Worm (Caenorhabditis elegans): ENCODE data around the gene F55C5.10.

DNA sequence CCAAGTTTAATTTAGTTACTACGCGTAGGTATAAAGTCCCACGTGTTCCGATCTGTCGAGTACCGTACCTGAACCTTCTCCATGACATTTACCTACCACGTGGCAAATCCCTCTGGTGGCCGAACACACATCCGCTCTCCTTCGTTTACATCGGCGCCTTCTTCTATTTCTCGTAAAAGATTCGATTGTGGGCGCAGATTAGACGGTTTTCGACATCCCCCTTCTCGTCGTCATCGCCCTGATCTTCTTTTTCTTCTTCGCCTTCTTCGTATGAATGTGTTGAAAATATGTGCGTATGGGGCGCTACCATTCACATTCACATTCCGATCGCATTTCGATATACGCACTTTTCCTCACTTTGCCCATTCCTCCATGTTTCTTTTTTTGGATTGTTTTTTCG, 13.5 kb downstream of the F55C5.10 start:
- TF ChIP-seq ama-1 (optimal IDR thresholded peaks at IDR 0.05) = no peak
- no peak for TF ChIP-seq ZK546.5 (tag; optimal IDR thresholded peaks at IDR 0.05)
- TF ChIP-seq nhr-10 (tag; optimal IDR thresholded peaks at IDR 0.05) = no peak
- TF ChIP-seq snpc-4 (tag; optimal IDR thresholded peaks at IDR 0.05) = no peak
- no peak for TF ChIP-seq R02D3.7 (tag; optimal IDR thresholded peaks at IDR 0.05)
- no peak for TF ChIP-seq unc-39 (tag; optimal IDR thresholded peaks at IDR 0.05)
- no peak for TF ChIP-seq ztf-4 (tag; optimal IDR thresholded peaks at IDR 0.05)
- TF ChIP-seq lin-39 (tag; optimal IDR thresholded peaks at IDR 0.05) = no peak
- no peak for TF ChIP-seq ztf-11 (tag; optimal IDR thresholded peaks at IDR 0.05)
- TF ChIP-seq sma-9 (GFP tag; optimal IDR thresholded peaks at IDR 0.05) = no peak
- no peak for TF ChIP-seq sma-9 (tag; optimal IDR thresholded peaks at IDR 0.05)
- no peak for TF ChIP-seq zag-1 (tag; optimal IDR thresholded peaks at IDR 0.05)
- no peak for TF ChIP-seq nhr-25 (tag; optimal IDR thresholded peaks at IDR 0.05)
- no peak for TF ChIP-seq nhr-11 (tag; optimal IDR thresholded peaks at IDR 0.05)
- TF ChIP-seq skn-1 (tag; optimal IDR thresholded peaks at IDR 0.05) = no peak

All from whole organism, L2 larva.